Fruit fly (Drosophila melanogaster): ENCODE results near the gene alpha-Est2.

Gene alpha-Est2

DNA sequence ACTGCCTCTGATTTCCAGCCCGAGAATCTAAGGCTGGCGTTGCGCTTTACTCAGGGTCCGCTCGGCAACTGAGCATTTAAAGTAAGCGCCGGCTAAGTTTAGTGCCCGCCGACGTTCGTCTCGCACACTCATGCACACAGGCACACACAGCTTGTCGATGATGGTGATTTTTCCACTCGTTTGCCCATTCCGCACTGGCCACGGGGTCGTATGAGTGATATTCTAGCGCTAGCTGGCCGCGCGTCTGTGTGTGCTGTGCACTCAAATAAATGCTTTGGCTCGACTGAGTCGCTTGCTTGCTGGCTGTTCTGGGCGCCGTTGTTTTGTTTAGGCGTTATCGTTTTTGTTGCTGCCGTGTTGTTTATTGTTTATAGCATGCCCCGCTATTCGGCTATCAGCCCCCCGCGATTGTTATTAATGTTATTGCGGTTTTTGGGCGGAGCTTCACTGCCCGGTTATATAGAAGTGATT is 26.0 kb upstream of the alpha-Est2 start, which contains the start of gene alpha-Est8 (continued):
- TF ChIP-seq inv (GFP tag; IDR thresholded peaks at IDR 0.05; ENCODE audit: partially characterized antibody) = peak; percentile 32; the same call in 1 of the 2 replicates
- TF ChIP-seq CG13894 (tag; optimal IDR thresholded peaks at IDR 0.05) = peak; percentile 62
- TF ChIP-seq CG7987 (GFP tag; optimal IDR thresholded peaks at IDR 0.05) = peak; percentile 7
- TF ChIP-seq CG10654 (GFP tag; optimal IDR thresholded peaks at IDR 0.05) = no peak
- peak; percentile 43; the same call in 1 of the 2 replicates for TF ChIP-seq CG32532 (GFP tag; IDR thresholded peaks at IDR 0.05)
- TF ChIP-seq pb (GFP tag; optimal IDR thresholded peaks at IDR 0.05) = no peak
- no peak for TF ChIP-seq da (GFP tag; optimal IDR thresholded peaks at IDR 0.05)
- no peak for TF ChIP-seq sob (GFP tag; IDR thresholded peaks at IDR 0.05)
- TF ChIP-seq run (tag; optimal IDR thresholded peaks at IDR 0.05) = peak; percentile 56
- peak; percentile 66 for TF ChIP-seq CG13287 (GFP tag; IDR thresholded peaks at IDR 0.05; ENCODE audit: partially characterized antibody)
- TF ChIP-seq CG10321 (GFP tag; IDR thresholded peaks at IDR 0.05) = no peak
- no peak for TF ChIP-seq Atf3 (GFP tag; optimal IDR thresholded peaks at IDR 0.05)
- TF ChIP-seq Bgb (GFP tag; IDR thresholded peaks at IDR 0.05; ENCODE audit: partially characterized antibody) = peak; percentile 73
- peak; percentile 15 for TF ChIP-seq CG12299 (tag; optimal IDR thresholded peaks at IDR 0.05)
- TF ChIP-seq CTCF (GFP tag; optimal IDR thresholded peaks at IDR 0.05) = no peak
- peak; percentile 51 for TF ChIP-seq CG2678 (tag; optimal IDR thresholded peaks at IDR 0.05)
- no peak for TF ChIP-seq gce (GFP tag; IDR thresholded peaks at IDR 0.05)
- TF ChIP-seq Hmr (GFP tag; optimal IDR thresholded peaks at IDR 0.05) = peak; percentile 40
- peak; percentile 57; the same call in 1 of the 2 replicates for TF ChIP-seq Atf6 (GFP tag; IDR thresholded peaks at IDR 0.05)
- TF ChIP-seq hth (optimal IDR thresholded peaks at IDR 0.05) = no peak
- no peak for TF ChIP-seq Nf-YA (GFP tag; IDR thresholded peaks at IDR 0.05)
- TF ChIP-seq Meics (GFP tag; optimal IDR thresholded peaks at IDR 0.05) = peak; percentile 3
- TF ChIP-seq chm (GFP tag; IDR thresholded peaks at IDR 0.05) = no peak
- TF ChIP-seq pita (GFP tag; optimal IDR thresholded peaks at IDR 0.05) = no peak
- no peak for TF ChIP-seq C15 (GFP tag; IDR thresholded peaks at IDR 0.05)
- no peak for TF ChIP-seq CHES-1-like (GFP tag; optimal IDR thresholded peaks at IDR 0.05)
- no peak for TF ChIP-seq trem (tag; optimal IDR thresholded peaks at IDR 0.05)
- peak in 1 of 2 experiments; percentile 9 for TF ChIP-seq Pdp1 (GFP tag; optimal IDR thresholded peaks at IDR 0.05)
- peak; percentile 2 for TF ChIP-seq CG6854 (GFP tag; optimal IDR thresholded peaks at IDR 0.05)
- TF ChIP-seq CG8089 (GFP tag; optimal IDR thresholded peaks at IDR 0.05) = no peak
- no peak for TF ChIP-seq MESR4 (GFP tag; optimal IDR thresholded peaks at IDR 0.05)
- TF ChIP-seq lbe (GFP tag; optimal IDR thresholded peaks at IDR 0.05) = no peak
- TF ChIP-seq HHEX (GFP tag; optimal IDR thresholded peaks at IDR 0.05) = peak; percentile 21
- TF ChIP-seq Hsf (GFP tag; optimal IDR thresholded peaks at IDR 0.05) = no peak
- no peak for TF ChIP-seq Usf (GFP tag; optimal IDR thresholded peaks at IDR 0.05)
- no peak for TF ChIP-seq H2.0 (GFP tag; IDR thresholded peaks at IDR 0.05)
- TF ChIP-seq slbo (GFP tag; IDR thresholded peaks at IDR 0.05) = no peak
- no peak for TF ChIP-seq CG32772 (GFP tag; IDR thresholded peaks at IDR 0.05)
- no peak for TF ChIP-seq maf-S (GFP tag; optimal IDR thresholded peaks at IDR 0.05)
- no peak for TF ChIP-seq Hr51 (GFP tag; optimal IDR thresholded peaks at IDR 0.05)
- TF ChIP-seq CkIIα-i1 (GFP tag; IDR thresholded peaks at IDR 0.05) = no peak
- TF ChIP-seq HmgZ (tag; optimal IDR thresholded peaks at IDR 0.05) = peak; percentile 63
- TF ChIP-seq Jarid2 (GFP tag; optimal IDR thresholded peaks at IDR 0.05) = peak; percentile 54
- peak; percentile 39 for TF ChIP-seq Aef1 (GFP tag; IDR thresholded peaks at IDR 0.05)
- TF ChIP-seq CG17328 (GFP tag; IDR thresholded peaks at IDR 0.05) = no peak
- TF ChIP-seq CG3847 (GFP tag; IDR thresholded peaks at IDR 0.05) = 0 out of 2 replicates have a peak, but pooled peaks have one; percentile 15
- TF ChIP-seq Gug (GFP tag; IDR thresholded peaks at IDR 0.05) = no peak
- TF ChIP-seq CG31224 (GFP tag; IDR thresholded peaks at IDR 0.05) = peak; percentile 100
- no peak for TF ChIP-seq Hr78 (GFP tag; optimal IDR thresholded peaks at IDR 0.05)
- TF ChIP-seq CG8290 (GFP tag; optimal IDR thresholded peaks at IDR 0.05) = no peak
- TF ChIP-seq CG8290 (tag; optimal IDR thresholded peaks at IDR 0.05) = no peak
- no peak for TF ChIP-seq Mad (GFP tag; optimal IDR thresholded peaks at IDR 0.05)

All from whole organism, embryonic.